Worm (Caenorhabditis elegans): Measurements from ENCODE around the gene frpr-11.
A peak's percentile ranks its signal among the peaks of the same experiment; 100 is the strongest.

Gene frpr-11

DNA sequence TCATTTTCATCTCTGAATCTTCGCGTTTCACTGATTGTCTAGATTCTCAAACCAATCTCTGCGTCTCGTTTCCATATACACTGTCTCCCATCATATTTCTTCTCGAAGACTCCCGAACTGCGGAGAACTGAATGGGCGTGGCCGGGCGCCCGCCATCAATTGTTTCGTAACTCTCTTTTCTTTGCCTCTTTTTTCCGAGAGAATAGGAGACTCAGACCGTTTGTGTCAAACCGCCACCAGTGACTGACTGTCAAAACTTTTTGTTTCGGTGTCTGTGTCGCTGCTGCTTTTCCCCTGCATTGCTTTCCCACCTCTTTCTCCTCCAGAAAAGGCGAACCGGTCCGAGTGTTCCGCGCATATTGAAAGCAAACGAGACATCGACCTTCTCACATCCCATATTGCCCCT, 29.2 kb downstream of the frpr-11 start, which contains the start of gene unc-23 (continued):
- TF ChIP-seq mdl-1 (tag; optimal IDR thresholded peaks at IDR 0.05) = peak in 1 of 2 experiments; percentile 80
- peak; percentile 85 for TF ChIP-seq nhr-28 (tag; optimal IDR thresholded peaks at IDR 0.05)
- TF ChIP-seq nhr-42 (GFP tag; IDR thresholded peaks at IDR 0.05) = peak; percentile 77; the same call in 1 of the 2 replicates
- peak in 1 of 2 experiments; percentile 64 for TF ChIP-seq hif-1 (tag; optimal IDR thresholded peaks at IDR 0.05)
- TF ChIP-seq ceh-28 (tag; optimal IDR thresholded peaks at IDR 0.05) = no peak
- no peak for TF ChIP-seq daf-19 (GFP tag; conservative IDR thresholded peaks at IDR 0.05)
- TF ChIP-seq lin-29 (GFP tag; IDR thresholded peaks at IDR 0.05) = peak; percentile 69; the same call in 1 of the 2 replicates
- TF ChIP-seq nhr-10 (tag; optimal IDR thresholded peaks at IDR 0.05) = peak; percentile 77
- TF ChIP-seq spr-1 (tag; optimal IDR thresholded peaks at IDR 0.05) = peak; percentile 76
- peak; percentile 54 for TF ChIP-seq mxl-3 (GFP tag; optimal IDR thresholded peaks at IDR 0.05)
- peak; percentile 93 for TF ChIP-seq dve-1 (tag; optimal IDR thresholded peaks at IDR 0.05; ENCODE audit: insufficient read depth)
- TF ChIP-seq T26A8.4 (GFP tag; IDR thresholded peaks at IDR 0.05) = peak; percentile 70
- TF ChIP-seq daf-16 (GFP tag; optimal IDR thresholded peaks at IDR 0.05) = peak; percentile 77 to 96
- TF ChIP-seq daf-16 (tag; optimal IDR thresholded peaks at IDR 0.05) = peak; percentile 78
- peak; percentile 45; the same call in 1 of the 2 replicates for TF ChIP-seq arid-1 (GFP tag; conservative IDR thresholded peaks at IDR 0.05)
- TF ChIP-seq daf-12 (tag; optimal IDR thresholded peaks at IDR 0.05) = no peak
- peak; percentile 69 for TF ChIP-seq ctbp-1 (GFP tag; IDR thresholded peaks at IDR 0.05)
- TF ChIP-seq cey-2 (tag; optimal IDR thresholded peaks at IDR 0.05; ENCODE audit: borderline replicate concordance, insufficient read depth) = peak; percentile 77
- TF ChIP-seq nhr-25 (tag; optimal IDR thresholded peaks at IDR 0.05; ENCODE audit: borderline replicate concordance, insufficient read depth) = peak; percentile 88
- 0 out of 4 replicates have a peak, but pooled peaks of 1 of the 2 experiments have one; percentile 65 for TF ChIP-seq madf-5 (GFP tag; IDR thresholded peaks at IDR 0.05)
- peak; percentile 54 for TF ChIP-seq mes-2 (tag; optimal IDR thresholded peaks at IDR 0.05; ENCODE audit: poor library complexity, severe bottlenecking)
- peak; percentile 74 for TF ChIP-seq hmg-1.1 (GFP tag; IDR thresholded peaks at IDR 0.05)
- peak; percentile 38; the same call in 1 of the 2 replicates for TF ChIP-seq lim-7 (GFP tag; IDR thresholded peaks at IDR 0.05)
- no peak for TF ChIP-seq saeg-2 (GFP tag; IDR thresholded peaks at IDR 0.05)
- TF ChIP-seq zfp-3 (GFP tag; conservative IDR thresholded peaks at IDR 0.05) = peak; percentile 93
- TF ChIP-seq lsy-2 (tag; optimal IDR thresholded peaks at IDR 0.05) = peak in 1 of 2 experiments; percentile 71
- TF ChIP-seq jun-1 (tag; optimal IDR thresholded peaks at IDR 0.05) = peak; percentile 76
- TF ChIP-seq nhr-77 (tag; optimal IDR thresholded peaks at IDR 0.05) = peak; percentile 73
- TF ChIP-seq nhr-102 (tag; optimal IDR thresholded peaks at IDR 0.05) = peak; percentile 83
- no peak for TF ChIP-seq daf-8 (GFP tag; IDR thresholded peaks at IDR 0.05)
- peak; percentile 91 for TF ChIP-seq pha-4 (GFP tag; IDR thresholded peaks at IDR 0.05)
- TF ChIP-seq pha-4 (tag; optimal IDR thresholded peaks at IDR 0.05) = no peak
- peak; percentile 86 for TF ChIP-seq aha-1 (tag)
- peak; percentile 50 for TF ChIP-seq gei-8 (GFP tag; optimal IDR thresholded peaks at IDR 0.05)
- TF ChIP-seq dmd-9 (GFP tag; IDR thresholded peaks at IDR 0.05) = 0 out of 2 replicates have a peak, but pooled peaks have one; percentile 15
- peak; percentile 93 for TF ChIP-seq lin-1 (GFP tag; IDR thresholded peaks at IDR 0.05)
- TF ChIP-seq dpl-1 (GFP tag; optimal IDR thresholded peaks at IDR 0.05) = peak; percentile 49
- TF ChIP-seq ama-1 (optimal IDR thresholded peaks at IDR 0.05) = peak; percentile 65
- peak; percentile 81 for TF ChIP-seq madf-9 (GFP tag; conservative IDR thresholded peaks at IDR 0.05)
- TF ChIP-seq mxl-2 (GFP tag; conservative IDR thresholded peaks at IDR 0.05) = 0 out of 2 replicates have a peak, but pooled peaks have one; percentile 37
- TF ChIP-seq mdt-29 (GFP tag; IDR thresholded peaks at IDR 0.05) = peak; percentile 99
- TF ChIP-seq php-3 (GFP tag; IDR thresholded peaks at IDR 0.05) = peak; percentile 90
- peak; percentile 97 for TF ChIP-seq hlh-11 (tag; optimal IDR thresholded peaks at IDR 0.05)
- peak; percentile 48 for TF ChIP-seq ztf-7 (tag; optimal IDR thresholded peaks at IDR 0.05)
- TF ChIP-seq ces-1 (GFP tag; optimal IDR thresholded peaks at IDR 0.05) = no peak
- TF ChIP-seq nhr-76 (tag; optimal IDR thresholded peaks at IDR 0.05) = peak; percentile 20
- TF ChIP-seq skn-1 (tag; optimal IDR thresholded peaks at IDR 0.05) = no peak
- peak; percentile 88 for TF ChIP-seq nhr-11 (tag; optimal IDR thresholded peaks at IDR 0.05)
- TF ChIP-seq nhr-111 (GFP tag; optimal IDR thresholded peaks at IDR 0.05) = no peak
- no peak for TF ChIP-seq lin-15B (tag; optimal IDR thresholded peaks at IDR 0.05)

Data from whole organism, L4 larva.